Worm (Caenorhabditis elegans): ENCODE results near the gene srj-29.
A peak's percentile ranks its signal among the peaks of the same experiment; 100 is the strongest.

The srj-29 gene

ce11 chrV:16062788-16063187 is 12.7 kb upstream of the srj-29 start, which contains the start of gene F14H3.14:
Gene F14H3.14, minus strand, starts transcription at chrV:16062888.
- no peak for TF ChIP-seq nhr-77 (tag; optimal IDR thresholded peaks at IDR 0.05)
- TF ChIP-seq unc-62 (GFP tag; optimal IDR thresholded peaks at IDR 0.05) = no peak
- no peak for TF ChIP-seq unc-130 (tag; optimal IDR thresholded peaks at IDR 0.05)
- no peak for TF ChIP-seq grh-1 (GFP tag; IDR thresholded peaks at IDR 0.05)
- no peak for TF ChIP-seq mdl-1 (tag; optimal IDR thresholded peaks at IDR 0.05)
- TF ChIP-seq mep-1 (tag; optimal IDR thresholded peaks at IDR 0.05) = no peak
- TF ChIP-seq egl-27 (tag; optimal IDR thresholded peaks at IDR 0.05) = no peak
- TF ChIP-seq Y116A8C.19 (tag; optimal IDR thresholded peaks at IDR 0.05; ENCODE audit: borderline replicate concordance) = no peak
- TF ChIP-seq dsc-1 (tag; optimal IDR thresholded peaks at IDR 0.05) = no peak
- TF ChIP-seq pqm-1 (tag; optimal IDR thresholded peaks at IDR 0.05) = no peak
- TF ChIP-seq xbp-1 (tag; optimal IDR thresholded peaks at IDR 0.05) = no peak
- TF ChIP-seq nhr-90 (tag; optimal IDR thresholded peaks at IDR 0.05; ENCODE audit: poor library complexity) = no peak
- TF ChIP-seq aha-1 (tag; optimal IDR thresholded peaks at IDR 0.05) = no peak
- no peak for TF ChIP-seq ceh-8 (GFP tag; optimal IDR thresholded peaks at IDR 0.05)
- TF ChIP-seq ceh-88 (GFP tag; IDR thresholded peaks at IDR 0.05) = no peak
- TF ChIP-seq lin-39 (tag; optimal IDR thresholded peaks at IDR 0.05) = no peak
- TF ChIP-seq ztf-11 (tag; optimal IDR thresholded peaks at IDR 0.05) = no peak
- TF ChIP-seq blmp-1 (tag; optimal IDR thresholded peaks at IDR 0.05) = no peak
- no peak for TF ChIP-seq rnt-1 (tag; optimal IDR thresholded peaks at IDR 0.05)
- no peak for TF ChIP-seq nhr-11 (tag; optimal IDR thresholded peaks at IDR 0.05)

ce11 chrV:16068938-16069337 is 6.5 kb upstream of the srj-29 start, which contains the start of gene cyp-35D1:
Gene cyp-35D1, plus strand, starts transcription at chrV:16069238.
- TF ChIP-seq grh-1 (GFP tag; IDR thresholded peaks at IDR 0.05) (no peak), pag-3 (tag; optimal IDR thresholded peaks at IDR 0.05; ENCODE audit: borderline replicate concordance, insufficient read depth) (no peak), efl-1 (optimal IDR thresholded peaks at IDR 0.05) (no peak), efl-1 (GFP tag; optimal IDR thresholded peaks at IDR 0.05 in 1 of 2) (no peak), tlp-1 (tag; optimal IDR thresholded peaks at IDR 0.05) (no peak)

DNA sequence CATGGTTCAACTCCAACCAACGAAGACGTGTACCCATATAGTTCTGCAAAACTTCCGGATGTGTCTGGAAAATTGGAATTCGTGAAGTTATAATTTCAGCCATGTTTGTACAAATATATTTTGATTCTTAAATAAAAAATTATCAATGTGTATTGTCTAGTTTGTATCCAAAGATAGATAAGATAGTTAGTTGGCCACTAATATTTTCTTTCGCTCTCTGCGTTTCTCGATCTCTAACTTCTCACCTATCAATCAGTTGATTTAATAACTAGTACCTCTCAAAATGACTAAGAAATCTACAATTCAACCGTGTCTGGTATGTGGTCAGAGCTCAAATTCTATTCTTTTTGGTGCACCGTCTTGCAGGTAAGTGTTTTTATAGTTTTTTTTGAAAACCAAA is 4.3 kb upstream of the srj-29 start, which contains the start of gene nhr-176:
Gene nhr-176 (plus strand): TSS at position 159 of the 400 bp plus-strand sequence.
- TF ChIP-seq efl-1 (optimal IDR thresholded peaks at IDR 0.05) (no peak), efl-1 (GFP tag; optimal IDR thresholded peaks at IDR 0.05 in 1 of 2) (peak in 1 of 2 experiments; percentile 34), mef-2 (tag; optimal IDR thresholded peaks at IDR 0.05) (no peak), elt-2 (tag; optimal IDR thresholded peaks at IDR 0.05) (peak; percentile 36)

ce11 chrV:16073856-16074255 is 1.6 kb upstream of the srj-29 start, which contains the start of gene srj-10:
Gene srj-10, minus strand, starts transcription at chrV:16073956.
- no peak for TF ChIP-seq unc-86 (tag; optimal IDR thresholded peaks at IDR 0.05)
- TF ChIP-seq nhr-90 (tag; optimal IDR thresholded peaks at IDR 0.05; ENCODE audit: poor library complexity) = no peak
- no peak for TF ChIP-seq mab-9 (GFP tag; IDR thresholded peaks at IDR 0.05)
- no peak for TF ChIP-seq aly-2 (tag; optimal IDR thresholded peaks at IDR 0.05)
- TF ChIP-seq nhr-47 (tag; optimal IDR thresholded peaks at IDR 0.05) = no peak
- no peak for TF ChIP-seq C04F5.9 (tag; optimal IDR thresholded peaks at IDR 0.05)
- TF ChIP-seq hlh-4 (tag; optimal IDR thresholded peaks at IDR 0.05) = no peak
- no peak for TF ChIP-seq ztf-4 (tag; optimal IDR thresholded peaks at IDR 0.05)
- no peak for TF ChIP-seq egl-27 (tag; optimal IDR thresholded peaks at IDR 0.05)
- TF ChIP-seq unc-62 (GFP tag; optimal IDR thresholded peaks at IDR 0.05) = no peak

DNA sequence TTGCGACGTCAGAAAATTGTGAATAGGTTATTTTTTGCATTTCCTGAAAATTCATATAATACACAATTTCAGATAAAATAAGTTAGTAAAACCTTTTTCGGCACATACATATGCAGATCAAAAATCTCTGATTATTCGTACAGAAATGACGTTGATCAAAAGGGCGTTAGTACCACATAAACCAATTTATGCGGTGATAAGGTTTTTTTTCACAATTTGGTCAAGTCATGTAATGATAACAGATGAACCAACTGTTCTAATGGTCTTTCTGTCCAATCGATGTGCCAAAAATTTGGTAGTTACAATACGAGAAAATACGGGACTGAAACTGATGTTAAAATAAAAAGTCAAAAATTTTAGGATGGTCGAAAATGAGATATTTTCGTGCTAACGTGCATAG is 4.6 kb downstream of the srj-29 start:
- TF ChIP-seq elt-2 (tag; optimal IDR thresholded peaks at IDR 0.05) (peak; percentile 23), efl-3 (GFP tag; optimal IDR thresholded peaks at IDR 0.05) (no peak), unc-98 (GFP tag; IDR thresholded peaks at IDR 0.05) (no peak)

Measured in whole organism, L1 larva.